Worm (Caenorhabditis elegans) whole organism, young adult: ENCODE measurements around the gene cgr-1.

Experiments
- B0261.1 ChIP-seq: sonication (generic microtip); optimal IDR thresholded peaks from 2 replicates; lab custom pipeline; 2016; ENCODE audit warnings: mild to moderate bottlenecking, missing genetic modification characterization, moderate library complexity, missing compliant biosample characterization
- F39B2.1 ChIP-seq: fragments of 200-800 bp; sonication (Bioruptor generic); IDR thresholded peaks from 2 replicates; pipeline ENCODE4 v1.3.6; 2022; ENCODE audit warnings: missing genetic modification reagents, missing genetic modification characterization, missing compliant biosample characterization
- T07F8.4 ChIP-seq: sonication (generic microtip); optimal IDR thresholded peaks from 2 replicates; lab custom pipeline; 2016; ENCODE audit warnings: mild to moderate bottlenecking, missing genetic modification characterization, moderate library complexity, missing compliant biosample characterization
- Y95B8A.8 ChIP-seq: fragments of 200-800 bp; sonication (Bioruptor generic); IDR thresholded peaks from 2 replicates; pipeline ENCODE4 v1.3.6; 2022; ENCODE audit warnings: missing genetic modification reagents, missing genetic modification characterization, missing compliant biosample characterization
- ama-1 ChIP-seq, 3 experiments: fragments of 150-350 bp in 1 of 3; sonication (generic microtip) in 2 of 3; optimal IDR thresholded peaks; 2 replicates each; lab custom pipeline; 2014 to 2018; ENCODE audit warnings: missing biosample characterization in 2 of 3, missing genetic modification characterization in 2 of 3, missing genetic modification reagents in 2 of 3
- lsl-1 ChIP-seq: fragments of 200-800 bp; sonication (Bioruptor generic); optimal IDR thresholded peaks from 2 replicates; lab custom pipeline; 2018; ENCODE audit warnings: mild to moderate bottlenecking, missing genetic modification characterization, moderate library complexity, missing compliant biosample characterization

DNA sequence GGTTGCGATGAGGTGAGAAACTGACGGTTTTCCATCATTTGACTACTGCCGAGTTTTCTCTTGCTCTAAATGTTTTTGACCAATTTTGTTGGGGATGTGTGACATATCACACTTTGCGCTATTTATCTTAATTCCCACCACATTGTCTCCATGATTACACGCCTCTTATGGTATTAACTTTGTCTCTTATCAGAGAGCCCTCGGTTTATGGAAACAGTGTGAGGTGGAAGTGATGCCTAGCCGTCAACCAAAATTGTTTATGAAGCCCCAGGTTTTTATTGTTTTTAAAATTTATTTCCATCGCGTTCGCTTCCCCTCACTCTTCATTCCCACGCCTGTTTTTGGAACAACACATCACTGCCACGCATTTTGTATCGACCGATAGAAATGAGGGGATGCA, 49.1 kb downstream of the cgr-1 start:
- TF ChIP-seq ama-1 (optimal IDR thresholded peaks at IDR 0.05; lab: Kevin White, UChicago) (no peak), ama-1 (GFP tag; optimal IDR thresholded peaks at IDR 0.05; lab: Kevin White, UChicago) (no peak), B0261.1 (no peak), F39B2.1 (no peak), lsl-1 (no peak), T07F8.4 (tag; lab: Kevin White, UChicago) (no peak), Y95B8A.8 (GFP tag; lab: Robert Waterston, UW) (no peak)
